Worm (Caenorhabditis elegans) whole organism, early embryonic: ENCODE data around the gene rfp-1.

Source experiments
- F13C5.2 ChIP-seq: sonication (generic microtip); optimal IDR thresholded peaks from 2 replicates; lab custom pipeline; 2017; ENCODE audit warnings: mild to moderate bottlenecking, missing genetic modification characterization, inconsistent platforms, missing compliant biosample characterization
- ama-1 ChIP-seq: fragments of 150-350 bp; optimal IDR thresholded peaks from 2 replicates; lab custom pipeline; 2014
- hnd-1 ChIP-seq: sonication (generic microtip); optimal IDR thresholded peaks from 2 replicates; lab custom pipeline; 2016; ENCODE audit warnings: missing genetic modification characterization, missing compliant biosample characterization
- scrt-1 ChIP-seq: fragments of 200-800 bp; sonication (Bioruptor generic); IDR thresholded peaks from 2 replicates; pipeline ENCODE4 v1.3.6; 2022; ENCODE audit warnings: missing genetic modification characterization, missing compliant biosample characterization
- tbx-37 ChIP-seq: fragments of 200-800 bp; sonication (Bioruptor generic); conservative IDR thresholded peaks from 2 replicates; pipeline ENCODE4 v1.3.6; 2022; ENCODE audit warnings: missing genetic modification reagents, missing genetic modification characterization, missing compliant biosample characterization

ce11 chrIII:8398411-8398810, 40.0 kb downstream of the rfp-1 start, which contains the start of gene ZK353.2:
- TF ChIP-seq F13C5.2 (tag; lab: Kevin White, UChicago) (no peak), ama-1 (no peak), hnd-1 (tag; lab: Kevin White, UChicago) (no peak), tbx-37 (GFP tag; lab: Robert Waterston, UW) (no peak), scrt-1 (no peak)
